Fruit fly (Drosophila melanogaster) whole organism, prepupa: ENCODE measurements around the gene Jupiter.

Experiments
- Blimp-1 ChIP-seq: fragments of 200-800 bp; sonication (Bioruptor generic); optimal IDR thresholded peaks from 3 replicates; lab custom pipeline; 2017; ENCODE audit warnings: missing biosample characterization, missing genetic modification characterization, mild to moderate bottlenecking, moderate library complexity, missing genetic modification reagents
- CG10669 ChIP-seq: fragments of 200-800 bp; sonication (Bioruptor generic); optimal IDR thresholded peaks from 3 replicates; lab custom pipeline; 2018; ENCODE audit warnings: missing biosample characterization, mild to moderate bottlenecking, missing genetic modification characterization, moderate library complexity
- CG11902 ChIP-seq: fragments of 200-800 bp; sonication (Bioruptor generic); optimal IDR thresholded peaks from 3 replicates; lab custom pipeline; 2016; ENCODE audit warnings: missing biosample characterization, missing genetic modification characterization
- CG15336 ChIP-seq: fragments of 200-800 bp; sonication (Bioruptor generic); IDR thresholded peaks from 2 replicates; pipeline ENCODE4 v1.3.6; 2022; ENCODE audit warnings: missing biosample characterization, missing genetic modification characterization
- CG1621 ChIP-seq: fragments of 200-800 bp; sonication (Bioruptor generic); optimal IDR thresholded peaks from 3 replicates; lab custom pipeline; 2018; ENCODE audit warnings: missing biosample characterization, mild to moderate bottlenecking, missing genetic modification characterization
- CG3032 ChIP-seq: fragments of 200-800 bp; optimal IDR thresholded peaks from 2 replicates; lab custom pipeline; 2019; ENCODE audit warnings: missing biosample characterization, mild to moderate bottlenecking, missing genetic modification characterization, moderate library complexity
- CG31627 ChIP-seq: fragments of 200-800 bp; sonication (Bioruptor generic); optimal IDR thresholded peaks from 3 replicates; lab custom pipeline; 2016; ENCODE audit warnings: missing biosample characterization, missing genetic modification characterization
- CG34406 ChIP-seq: fragments of 200-800 bp; sonication (Bioruptor generic); optimal IDR thresholded peaks from 3 replicates; lab custom pipeline; 2016; ENCODE audit warnings: missing biosample characterization, missing genetic modification characterization
- CG6163 ChIP-seq: fragments of 200-800 bp; sonication (Bioruptor generic); IDR thresholded peaks from 3 replicates; pipeline ENCODE4 v1.3.6; 2022; ENCODE audit warnings: missing biosample characterization, missing genetic modification characterization
- CG6276 ChIP-seq: fragments of 200-800 bp; sonication (Bioruptor generic); optimal IDR thresholded peaks from 2 replicates; lab custom pipeline; 2017; ENCODE audit warnings: missing biosample characterization, mild to moderate bottlenecking, missing genetic modification characterization
- CG6792 ChIP-seq: fragments of 200-800 bp; sonication (Bioruptor generic); optimal IDR thresholded peaks from 3 replicates; lab custom pipeline; 2016; ENCODE audit warnings: missing biosample characterization, missing genetic modification characterization
- CG6808 ChIP-seq: fragments of 200-800 bp; sonication (Bioruptor generic); optimal IDR thresholded peaks from 3 replicates; lab custom pipeline; 2017; ENCODE audit warnings: missing biosample characterization, missing genetic modification characterization, mild to moderate bottlenecking, moderate library complexity, missing genetic modification reagents
- CG6854 ChIP-seq: fragments of 200-800 bp; sonication (Bioruptor generic); optimal IDR thresholded peaks from 2 replicates; lab custom pipeline; 2017; ENCODE audit warnings: missing biosample characterization, mild to moderate bottlenecking, missing genetic modification characterization
- CG7368 ChIP-seq: fragments of 200-800 bp; sonication (Bioruptor generic); optimal IDR thresholded peaks from 3 replicates; lab custom pipeline; 2016; ENCODE audit warnings: missing biosample characterization, missing genetic modification characterization
- CG8119 ChIP-seq: fragments of 200-800 bp; sonication (Bioruptor generic); IDR thresholded peaks from 3 replicates; pipeline ENCODE4 v1.3.6; 2022; ENCODE audit warnings: missing biosample characterization, missing genetic modification characterization
- CG8319 ChIP-seq: fragments of 200-800 bp; sonication (Bioruptor generic); optimal IDR thresholded peaks from 3 replicates; lab custom pipeline; 2016; ENCODE audit warnings: missing biosample characterization, missing genetic modification characterization
- CG8632 ChIP-seq: fragments of 200-800 bp; sonication (Bioruptor generic); optimal IDR thresholded peaks from 3 replicates; lab custom pipeline; 2016; ENCODE audit warnings: missing biosample characterization, missing genetic modification characterization
- Eip75B ChIP-seq: fragments of 200-800 bp; sonication (Bioruptor generic); optimal IDR thresholded peaks from 3 replicates; lab custom pipeline; 2016; ENCODE audit warnings: missing biosample characterization, missing genetic modification characterization
- Eip78C ChIP-seq: fragments of 200-800 bp; sonication (Bioruptor generic); peaks from one replicate; lab custom pipeline; 2016; ENCODE audit warnings: missing biosample characterization, missing genetic modification characterization
- Eip93F ChIP-seq: fragments of 200-800 bp; sonication (Bioruptor generic); optimal IDR thresholded peaks from 2 replicates; lab custom pipeline; 2016; ENCODE audit warnings: missing biosample characterization, mild to moderate bottlenecking, missing genetic modification characterization
- Ets21C ChIP-seq: fragments of 200-800 bp; sonication (Bioruptor generic); optimal IDR thresholded peaks from 3 replicates; lab custom pipeline; 2016; ENCODE audit warnings: missing biosample characterization, missing genetic modification characterization
- Gug ChIP-seq: fragments of 200-800 bp; sonication (Bioruptor generic); IDR thresholded peaks from 2 replicates; pipeline ENCODE4 v1.3.6; 2022; ENCODE audit warnings: missing biosample characterization, missing genetic modification characterization
- Hr39 ChIP-seq: fragments of 200-800 bp; sonication (Bioruptor generic); optimal IDR thresholded peaks from 2 replicates; lab custom pipeline; 2016; ENCODE audit warnings: missing biosample characterization, missing genetic modification characterization
- Lpt ChIP-seq: fragments of 200-800 bp; sonication (Bioruptor generic); optimal IDR thresholded peaks from 3 replicates; lab custom pipeline; 2016; ENCODE audit warnings: missing biosample characterization, missing genetic modification characterization
- OdsH ChIP-seq: fragments of 200-800 bp; sonication (Bioruptor generic); optimal IDR thresholded peaks from 3 replicates; lab custom pipeline; 2016; ENCODE audit warnings: missing biosample characterization, missing genetic modification characterization
- Smox ChIP-seq: fragments of 200-800 bp; sonication (Bioruptor generic); optimal IDR thresholded peaks from 3 replicates; lab custom pipeline; 2016; ENCODE audit warnings: missing biosample characterization, missing genetic modification characterization
- Sox102F ChIP-seq: fragments of 200-800 bp; sonication (Bioruptor generic); optimal IDR thresholded peaks from 2 replicates; lab custom pipeline; 2016; ENCODE audit warnings: missing biosample characterization, mild to moderate bottlenecking, missing genetic modification characterization
- Sox14 ChIP-seq: fragments of 200-800 bp; sonication (Bioruptor generic); optimal IDR thresholded peaks from 3 replicates; lab custom pipeline; 2016; ENCODE audit warnings: missing biosample characterization, missing genetic modification characterization
- achi ChIP-seq: fragments of 200-800 bp; sonication (Bioruptor generic); optimal IDR thresholded peaks from 3 replicates; lab custom pipeline; 2016; ENCODE audit warnings: missing biosample characterization, missing genetic modification characterization
- acj6 ChIP-seq: fragments of 200-800 bp; sonication (Bioruptor generic); optimal IDR thresholded peaks from 3 replicates; lab custom pipeline; 2016; ENCODE audit warnings: missing biosample characterization, missing genetic modification characterization
- cyc ChIP-seq: fragments of 200-800 bp; sonication (Bioruptor generic); optimal IDR thresholded peaks from 3 replicates; lab custom pipeline; 2016; ENCODE audit warnings: missing biosample characterization, missing genetic modification characterization
- dac ChIP-seq: fragments of 200-800 bp; sonication (Bioruptor generic); optimal IDR thresholded peaks from 2 replicates; lab custom pipeline; 2017; ENCODE audit warnings: missing biosample characterization, mild to moderate bottlenecking, missing genetic modification characterization
- dsx ChIP-seq: fragments of 200-800 bp; optimal IDR thresholded peaks from 3 replicates; lab custom pipeline; 2019; ENCODE audit warnings: missing biosample characterization, mild to moderate bottlenecking, missing genetic modification characterization, moderate library complexity; ENCODE audit not compliant: poor library complexity, severe bottlenecking
- eg ChIP-seq: fragments of 200-800 bp; sonication (Bioruptor generic); IDR thresholded peaks from 3 replicates; pipeline ENCODE4 v1.3.6; 2022; ENCODE audit warnings: missing biosample characterization, missing genetic modification characterization
- esn ChIP-seq: fragments of 200-800 bp; sonication (Bioruptor generic); optimal IDR thresholded peaks from 2 replicates; lab custom pipeline; 2016; ENCODE audit warnings: missing biosample characterization, mild to moderate bottlenecking, missing genetic modification characterization, moderate library complexity
- fd59A ChIP-seq: fragments of 200-800 bp; sonication (Bioruptor generic); optimal IDR thresholded peaks from 2 replicates; lab custom pipeline; 2017; ENCODE audit warnings: missing biosample characterization, mild to moderate bottlenecking, missing genetic modification characterization, missing genetic modification reagents
- fd85E ChIP-seq: fragments of 200-800 bp; sonication (Bioruptor generic); optimal IDR thresholded peaks from 3 replicates; lab custom pipeline; 2016; ENCODE audit warnings: missing biosample characterization, missing genetic modification characterization
- fkh ChIP-seq: fragments of 200-800 bp; sonication (Bioruptor generic); optimal IDR thresholded peaks from 3 replicates; lab custom pipeline; 2017; ENCODE audit warnings: missing biosample characterization, mild to moderate bottlenecking, missing genetic modification characterization, moderate library complexity
- lz ChIP-seq: fragments of 200-800 bp; sonication (Bioruptor generic); optimal IDR thresholded peaks from 3 replicates; lab custom pipeline; 2016; ENCODE audit warnings: missing biosample characterization, missing genetic modification characterization
- salr ChIP-seq, 2 experiments: fragments of 200-800 bp; sonication (Bioruptor generic); optimal IDR thresholded peaks; 3 replicates each; lab custom pipeline; 2016 to 2018; ENCODE audit warnings: missing biosample characterization in 2 of 2, missing genetic modification characterization in 2 of 2, mild to moderate bottlenecking in 1 of 2
- spab ChIP-seq: fragments of 200-800 bp; sonication (Bioruptor generic); optimal IDR thresholded peaks from 2 replicates; lab custom pipeline; 2017; ENCODE audit warnings: missing biosample characterization, mild to moderate bottlenecking, missing genetic modification characterization, missing genetic modification reagents
- svp ChIP-seq: fragments of 200-800 bp; sonication (Bioruptor generic); peaks from one replicate; lab custom pipeline; 2016; ENCODE audit warnings: missing biosample characterization, missing genetic modification characterization
- topi ChIP-seq: fragments of 200-800 bp; sonication (Bioruptor generic); optimal IDR thresholded peaks from 3 replicates; lab custom pipeline; 2016; ENCODE audit warnings: missing biosample characterization, missing genetic modification characterization

The Jupiter gene

dm6 chr3R:11649449-11649848, 29.7 kb upstream of the Jupiter start (continued):
- TF ChIP-seq CG6792 (peak; percentile 85), Smox (GFP tag; lab: Kevin White, UChicago) (peak; percentile 85), Sox102F (GFP tag; lab: Kevin White, UChicago) (peak; percentile 88), salr (GFP tag; optimal IDR thresholded peaks at IDR 0.05; lab: Kevin White, UChicago) (peak; percentile 66 to 71), Sox14 (GFP tag; lab: Kevin White, UChicago) (peak; percentile 84), CG7368 (GFP tag; lab: Kevin White, UChicago) (peak; percentile 87), fd59A (GFP tag; lab: Kevin White, UChicago) (peak; percentile 70), achi (GFP tag; lab: Kevin White, UChicago) (peak; percentile 84), lz (GFP tag; lab: Kevin White, UChicago) (peak; percentile 90), CG1621 (tag; lab: Kevin White, UChicago) (peak; percentile 66), CG6854 (GFP tag; lab: Kevin White, UChicago) (peak; percentile 52), CG6276 (GFP tag; lab: Kevin White, UChicago) (peak; percentile 77), Eip78C (peak; percentile 95), CG31627 (GFP tag; lab: Kevin White, UChicago) (peak; percentile 94), Gug (peak; percentile 83), Ets21C (GFP tag; lab: Kevin White, UChicago) (peak; percentile 88), CG34406 (GFP tag; lab: Kevin White, UChicago) (peak; percentile 81), Hr39 (GFP tag; lab: Kevin White, UChicago) (peak; percentile 95), CG15336 (GFP tag; lab: Robert Waterston, UW) (peak; percentile 86), dsx (peak; percentile 53), fkh (peak; percentile 68), acj6 (peak; percentile 90)

dm6 chr3R:11648356-11649355, 28.9 kb upstream of the Jupiter start:
- TF ChIP-seq Eip93F (GFP tag; lab: Kevin White, UChicago) (peak; percentile 51), CG6808 (GFP tag; lab: Kevin White, UChicago) (no peak), Eip78C (peak; percentile 4), svp (peak; percentile 12), CG34406 (GFP tag; lab: Kevin White, UChicago) (no peak), CG6163 (GFP tag; lab: Robert Waterston, UW) (0 out of 3 replicates have a peak, but pooled peaks have one; percentile 29), Sox102F (GFP tag; lab: Kevin White, UChicago) (no peak), eg (0 out of 3 replicates have a peak, but pooled peaks have one; percentile 32)

- no peak for TF ChIP-seq cyc (GFP tag; lab: Kevin White, UChicago)
- no peak for TF ChIP-seq fkh
- TF ChIP-seq CG34406 (GFP tag; lab: Kevin White, UChicago), result no peak
- TF ChIP-seq CG8119 (GFP tag; lab: Robert Waterston, UW), result peak; percentile 76
- peak; percentile 22 for TF ChIP-seq fd85E
- peak; percentile 6 for TF ChIP-seq CG8632 (GFP tag; lab: Kevin White, UChicago)
- TF ChIP-seq Sox102F (GFP tag; lab: Kevin White, UChicago), result peak; percentile 25
- TF ChIP-seq CG15336 (GFP tag; lab: Robert Waterston, UW), result peak; percentile 74; the same call in 1 of the 2 replicates
- TF ChIP-seq Lpt (GFP tag; lab: Kevin White, UChicago), result peak; percentile 55
- no peak for TF ChIP-seq OdsH
- peak; percentile 92 for TF ChIP-seq CG6808 (GFP tag; lab: Kevin White, UChicago)
- TF ChIP-seq achi (GFP tag; lab: Kevin White, UChicago), result peak; percentile 18
- TF ChIP-seq CG3032, result peak; percentile 47
- no peak for TF ChIP-seq CG8319 (GFP tag; lab: Kevin White, UChicago)
- peak; percentile 78 for TF ChIP-seq CG6854 (GFP tag; lab: Kevin White, UChicago)
- peak; percentile 49 for TF ChIP-seq Eip75B (GFP tag; lab: Kevin White, UChicago)
- no peak for TF ChIP-seq Eip93F (GFP tag; lab: Kevin White, UChicago)
- peak; percentile 85 for TF ChIP-seq CG6163 (GFP tag; lab: Robert Waterston, UW)
- no peak for TF ChIP-seq dac (GFP tag; lab: Kevin White, UChicago)
- peak; percentile 71 for TF ChIP-seq CG10669 (GFP tag; lab: Kevin White, UChicago)
- TF ChIP-seq Blimp-1, result peak; percentile 20
- peak; percentile 12 for TF ChIP-seq esn (GFP tag; lab: Kevin White, UChicago)
- no peak for TF ChIP-seq Hr39 (GFP tag; lab: Kevin White, UChicago)
- no peak for TF ChIP-seq CG31627 (GFP tag; lab: Kevin White, UChicago)
- no peak for TF ChIP-seq acj6
- TF ChIP-seq Ets21C (GFP tag; lab: Kevin White, UChicago), result no peak
- TF ChIP-seq CG1621 (tag; lab: Kevin White, UChicago), result peak; percentile 71
- no peak for TF ChIP-seq CG11902 (GFP tag; lab: Kevin White, UChicago)
- peak; percentile 29 for TF ChIP-seq topi (GFP tag; lab: Kevin White, UChicago)
- peak; percentile 80 for TF ChIP-seq CG6276 (GFP tag; lab: Kevin White, UChicago)
- peak; percentile 78 for TF ChIP-seq spab (GFP tag; lab: Kevin White, UChicago)
These were observed 27.1 kb upstream of the Jupiter start for dm6 chr3R:11646826-11647225.
